Fruit fly (Drosophila melanogaster): Measurements from ENCODE around the gene CG12991.

DNA sequence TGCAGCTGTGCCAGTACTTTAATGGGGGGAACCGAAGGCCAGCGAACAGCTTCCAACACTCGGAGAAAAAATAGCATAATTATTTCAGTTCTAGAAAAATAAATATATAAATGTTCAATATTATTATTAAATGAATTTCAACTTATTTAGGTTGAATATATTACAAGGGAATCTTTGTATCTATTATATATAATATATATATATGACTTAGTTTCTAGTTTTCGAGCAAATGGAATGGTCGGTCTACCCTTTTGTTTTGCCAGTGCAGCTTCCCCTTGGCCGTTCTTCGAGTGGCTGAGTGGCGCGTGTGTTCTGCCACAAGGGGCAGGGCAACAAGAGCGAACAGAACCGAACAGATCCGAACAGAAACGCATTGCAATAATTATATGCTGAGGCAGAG, 42.4 kb upstream of the CG12991 start:
- TF ChIP-seq Myc (optimal IDR thresholded peaks at IDR 0.05) (no peak), h (optimal IDR thresholded peaks at IDR 0.05) (no peak), insv (optimal IDR thresholded peaks at IDR 0.05) (no peak), psq (optimal IDR thresholded peaks at IDR 0.05) (no peak)
